Worm (Caenorhabditis elegans) whole organism, L4 larva: ENCODE measurements around the gene sprr-2.

ENCODE experiments used
- D1046.2 ChIP-seq: fragments of 200-800 bp; sonication (Bioruptor generic); IDR thresholded peaks from 2 replicates; pipeline ENCODE4 v1.3.6; 2022; ENCODE audit warnings: missing genetic modification characterization, missing compliant biosample characterization
- F44E2.7 ChIP-seq: fragments of 200-800 bp; sonication (Bioruptor generic); IDR thresholded peaks from 2 replicates; pipeline ENCODE4 v2.1.2; 2022; ENCODE audit warnings: missing genetic modification characterization, missing compliant biosample characterization
- T20F7.1 ChIP-seq: fragments of 200-800 bp; sonication (Bioruptor generic); optimal IDR thresholded peaks from 2 replicates; lab custom pipeline; 2018; ENCODE audit warnings: mild to moderate bottlenecking, missing genetic modification characterization, missing compliant biosample characterization
- T26A8.4 ChIP-seq: fragments of 200-800 bp; sonication (Bioruptor generic); IDR thresholded peaks from 2 replicates; pipeline ENCODE4 v1.3.6; 2022; ENCODE audit warnings: missing genetic modification characterization, missing compliant biosample characterization
- Y48G9A.11 ChIP-seq: fragments of 200-800 bp; sonication (Bioruptor generic); IDR thresholded peaks from 2 replicates; pipeline ENCODE4 v1.3.6; 2022; ENCODE audit warnings: missing genetic modification reagents, missing genetic modification characterization, missing compliant biosample characterization
- Y5F2A.4 ChIP-seq: fragments of 200-800 bp; sonication (Bioruptor generic); optimal IDR thresholded peaks from 2 replicates; lab custom pipeline; 2018; ENCODE audit warnings: mild to moderate bottlenecking, missing genetic modification characterization, missing compliant biosample characterization
- ZK546.5 ChIP-seq, 2 experiments: sonication (generic microtip); optimal IDR thresholded peaks; 2 replicates each; lab custom pipeline; 2017; ENCODE audit warnings: missing biosample characterization in 2 of 2, missing genetic modification characterization in 2 of 2
- aha-1 ChIP-seq: fragments of 150-350 bp; peaks from one replicate; lab custom pipeline; 2014; ENCODE audit warnings: missing biosample characterization, missing genetic modification characterization
- ama-1 ChIP-seq: fragments of 150-350 bp; optimal IDR thresholded peaks from 2 replicates; lab custom pipeline; 2014; ENCODE audit warnings: inconsistent platforms, mixed read lengths
- ceh-20 ChIP-seq: fragments of 200-800 bp; sonication (Bioruptor generic); IDR thresholded peaks from 2 replicates; pipeline ENCODE4 v1.3.6; 2022; ENCODE audit warnings: missing genetic modification reagents, missing genetic modification characterization, missing compliant biosample characterization
- ceh-28 ChIP-seq: fragments of 150-350 bp; optimal IDR thresholded peaks from 2 replicates; lab custom pipeline; 2014; ENCODE audit warnings: missing biosample characterization, missing genetic modification reagents, missing genetic modification characterization
- ceh-32 ChIP-seq: sonication (generic microtip); optimal IDR thresholded peaks from 2 replicates; lab custom pipeline; 2016; ENCODE audit warnings: mild to moderate bottlenecking, missing genetic modification characterization, missing compliant biosample characterization; ENCODE audit not compliant: poor library complexity
- ceh-44 ChIP-seq: fragments of 200-800 bp; sonication (Bioruptor generic); IDR thresholded peaks from 2 replicates; pipeline ENCODE4 v1.3.6; 2022; ENCODE audit warnings: missing genetic modification reagents, missing genetic modification characterization, missing compliant biosample characterization
- ceh-62 ChIP-seq: sonication (generic microtip); optimal IDR thresholded peaks from 2 replicates; lab custom pipeline; 2017; ENCODE audit warnings: missing biosample characterization, missing genetic modification characterization
- ces-1 ChIP-seq: fragments of 150-350 bp; sonication (generic microtip); optimal IDR thresholded peaks from 4 replicates; lab custom pipeline; 2014; ENCODE audit warnings: missing biosample characterization, missing genetic modification reagents, missing genetic modification characterization
- dmd-6 ChIP-seq: fragments of 200-800 bp; sonication (Bioruptor generic); IDR thresholded peaks from 2 replicates; pipeline ENCODE4 v1.3.6; 2022; ENCODE audit warnings: missing genetic modification reagents, missing genetic modification characterization, missing compliant biosample characterization
- dmd-8 ChIP-seq: fragments of 200-800 bp; sonication (Bioruptor generic); IDR thresholded peaks from 2 replicates; pipeline ENCODE4 v1.3.6; 2022; ENCODE audit warnings: missing genetic modification characterization, missing compliant biosample characterization
- duxl-1 ChIP-seq: sonication (generic microtip); optimal IDR thresholded peaks from 2 replicates; lab custom pipeline; 2016; ENCODE audit warnings: mild to moderate bottlenecking, missing genetic modification characterization, moderate library complexity, missing compliant biosample characterization; ENCODE audit not compliant: poor library complexity
- fkh-10 ChIP-seq: fragments of 150-350 bp; optimal IDR thresholded peaks from 2 replicates; lab custom pipeline; 2014; ENCODE audit warnings: missing biosample characterization, missing genetic modification reagents, missing genetic modification characterization
- gei-8 ChIP-seq: fragments of 200-800 bp; sonication (Bioruptor generic); optimal IDR thresholded peaks from 2 replicates; lab custom pipeline; 2018; ENCODE audit warnings: mild to moderate bottlenecking, missing genetic modification characterization, missing compliant biosample characterization
- hlh-11 ChIP-seq: fragments of 200-800 bp; sonication (Bioruptor generic); optimal IDR thresholded peaks from 2 replicates; lab custom pipeline; 2018; ENCODE audit warnings: mild to moderate bottlenecking, missing genetic modification characterization, missing compliant biosample characterization
- lim-7 ChIP-seq: fragments of 200-800 bp; sonication (Bioruptor generic); IDR thresholded peaks from 2 replicates; pipeline ENCODE4 v1.3.6; 2022; ENCODE audit warnings: missing genetic modification characterization, missing compliant biosample characterization
- lin-29 ChIP-seq: fragments of 200-800 bp; sonication (Bioruptor generic); IDR thresholded peaks from 2 replicates; pipeline ENCODE4 v1.3.6; 2022; ENCODE audit warnings: missing genetic modification reagents, missing genetic modification characterization, missing compliant biosample characterization
- lin-38 ChIP-seq: fragments of 200-800 bp; sonication (Bioruptor generic); IDR thresholded peaks from 2 replicates; pipeline ENCODE4 v1.3.6; 2022; ENCODE audit warnings: missing genetic modification reagents, missing genetic modification characterization, missing compliant biosample characterization
- madf-5 ChIP-seq, 2 experiments: fragments of 200-800 bp; sonication (Bioruptor generic); IDR thresholded peaks; 2 replicates each; pipeline ENCODE4 v1.3.6; 2022; ENCODE audit warnings: missing compliant biosample characterization in 2 of 2, missing genetic modification characterization in 2 of 2
- madf-9 ChIP-seq: fragments of 200-800 bp; sonication (Bioruptor generic); conservative IDR thresholded peaks from 2 replicates; pipeline ENCODE4 v1.3.6; 2022; ENCODE audit warnings: missing genetic modification reagents, missing genetic modification characterization, missing compliant biosample characterization
- mep-1 ChIP-seq: fragments of 150-350 bp; sonication (generic microtip); optimal IDR thresholded peaks from 3 replicates; lab custom pipeline; 2014; ENCODE audit warnings: missing biosample characterization, missing genetic modification characterization
- mes-2 ChIP-seq: sonication (generic microtip); optimal IDR thresholded peaks from 2 replicates; lab custom pipeline; 2016; ENCODE audit warnings: missing genotype, mild to moderate bottlenecking, missing genetic modification characterization, missing compliant biosample characterization; ENCODE audit not compliant: poor library complexity, severe bottlenecking
- mxl-2 ChIP-seq: fragments of 200-800 bp; sonication (Bioruptor generic); conservative IDR thresholded peaks from 2 replicates; pipeline ENCODE4 v1.3.6; 2022; ENCODE audit warnings: missing genetic modification reagents, missing genetic modification characterization, missing compliant biosample characterization
- nhr-11 ChIP-seq: fragments of 150-350 bp; optimal IDR thresholded peaks from 2 replicates; lab custom pipeline; 2014; ENCODE audit warnings: missing biosample characterization, missing genetic modification characterization
- nhr-28 ChIP-seq: fragments of 150-350 bp; optimal IDR thresholded peaks from 2 replicates; lab custom pipeline; 2014; ENCODE audit warnings: missing biosample characterization, missing genetic modification characterization
- nhr-77 ChIP-seq: fragments of 150-350 bp; optimal IDR thresholded peaks from 2 replicates; lab custom pipeline; 2014; ENCODE audit warnings: missing biosample characterization, missing genetic modification characterization
- sdz-12 ChIP-seq: fragments of 200-800 bp; sonication (Bioruptor generic); optimal IDR thresholded peaks from 2 replicates; lab custom pipeline; 2018; ENCODE audit warnings: mild to moderate bottlenecking, missing genetic modification characterization, missing compliant biosample characterization
- set-16 ChIP-seq: fragments of 200-800 bp; sonication (Bioruptor generic); IDR thresholded peaks from 2 replicates; pipeline ENCODE4 v1.3.6; 2022; ENCODE audit warnings: missing genetic modification reagents, missing genetic modification characterization, missing compliant biosample characterization
- snpc-1.2 ChIP-seq: fragments of 200-800 bp; sonication (Bioruptor generic); IDR thresholded peaks from 2 replicates; pipeline ENCODE4 v1.3.6; 2022; ENCODE audit warnings: missing genetic modification reagents, missing genetic modification characterization, missing compliant biosample characterization
- unc-62 ChIP-seq, 3 experiments: fragments of 150-350 bp in 1 of 3; sonication (generic microtip); optimal IDR thresholded peaks in 2 of 3; peaks in 1 of 3; 1 replicate in 1 of 3; 2 replicates in 2 of 3; lab custom pipeline; 2014 to 2017; ENCODE audit warnings: missing biosample characterization in 3 of 3, missing genetic modification characterization in 3 of 3, missing genetic modification reagents in 3 of 3, missing genotype in 1 of 3
- vab-7 ChIP-seq: fragments of 200-800 bp; sonication (Bioruptor generic); IDR thresholded peaks from 2 replicates; pipeline ENCODE4 v1.3.6; 2022; ENCODE audit warnings: missing genetic modification reagents, missing genetic modification characterization, missing compliant biosample characterization
- zag-1 ChIP-seq: fragments of 150-350 bp; optimal IDR thresholded peaks from 2 replicates; lab custom pipeline; 2014; ENCODE audit warnings: missing biosample characterization, missing genetic modification characterization
- zfp-3 ChIP-seq: fragments of 200-800 bp; sonication (Bioruptor generic); conservative IDR thresholded peaks from 2 replicates; pipeline ENCODE4 v1.3.6; 2022; ENCODE audit warnings: missing genetic modification reagents, missing genetic modification characterization, missing compliant biosample characterization

sprr-2 gene

ce11 chrX:14791195-14791739, 2.0 kb upstream of the sprr-2 start:
- no peak for TF ChIP-seq lim-7 (GFP tag; lab: Robert Waterston, UW)
- TF ChIP-seq set-16 (GFP tag; lab: Robert Waterston, UW) = peak; percentile 18; the same call in 1 of the 2 replicates
- no peak for TF ChIP-seq ceh-44
- TF ChIP-seq ces-1 (GFP tag; lab: Kevin White, UChicago) = no peak
- no peak for TF ChIP-seq T20F7.1 (GFP tag; lab: Kevin White, UChicago)
- TF ChIP-seq dmd-8 (GFP tag; lab: Robert Waterston, UW) = peak; percentile 50; the same call in 1 of the 2 replicates
- peak; percentile 19 for TF ChIP-seq aha-1 (tag; lab: Kevin White, UChicago)
- TF ChIP-seq madf-5 (GFP tag; IDR thresholded peaks at IDR 0.05; lab: Robert Waterston, UW) = no peak

DNA sequence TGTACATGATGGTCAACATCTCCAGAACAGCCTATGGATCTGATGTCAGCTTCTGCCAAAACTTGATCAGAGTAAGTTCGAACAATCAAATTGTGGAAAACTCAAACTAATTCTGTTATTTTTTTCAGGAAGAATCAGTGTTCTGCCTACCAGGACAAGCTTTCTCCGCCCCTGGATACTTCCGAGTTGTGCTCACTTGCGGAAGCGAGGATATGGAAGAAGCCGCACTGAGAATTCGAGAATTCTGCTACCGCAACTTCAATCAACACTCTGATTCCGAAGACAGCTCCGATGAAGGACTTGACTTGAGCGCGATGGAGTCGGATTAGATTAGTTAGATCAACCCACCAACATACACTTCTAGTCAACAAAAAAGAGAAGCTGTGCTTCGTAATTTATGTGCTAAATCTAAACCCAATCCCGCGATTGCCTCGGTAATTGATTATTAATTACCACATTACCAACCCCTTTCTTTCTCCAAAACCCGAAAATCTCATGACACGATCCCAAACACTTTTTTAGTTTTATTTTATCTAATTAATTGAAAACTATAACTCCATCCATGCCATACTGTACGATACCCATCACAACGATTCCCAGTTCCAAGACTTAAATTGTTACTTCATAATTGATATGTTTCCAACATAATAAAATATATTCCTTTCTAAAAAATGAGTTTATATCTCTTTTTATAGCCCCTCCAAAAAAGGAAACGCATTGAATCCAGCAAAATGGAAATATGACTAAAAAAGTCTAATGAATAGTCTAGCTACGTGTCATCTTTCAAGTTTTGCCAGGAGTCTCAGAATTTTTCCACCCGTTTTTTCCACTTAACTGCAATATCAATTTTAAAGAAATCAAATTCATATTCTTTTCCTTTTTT, 689 bp upstream of the sprr-2 start:
- TF ChIP-seq zfp-3 (GFP tag; lab: Robert Waterston, UW) (peak; percentile 75; the same call in 1 of the 2 replicates), Y5F2A.4 (GFP tag; lab: Kevin White, UChicago) (no peak), lin-38 (GFP tag; lab: Robert Waterston, UW) (0 out of 2 replicates have a peak, but pooled peaks have one; percentile 8), ceh-28 (tag; lab: Kevin White, UChicago) (no peak), fkh-10 (GFP tag; lab: Kevin White, UChicago) (no peak), nhr-28 (tag; lab: Kevin White, UChicago) (peak; percentile 47), D1046.2 (0 out of 2 replicates have a peak, but pooled peaks have one; percentile 65), sdz-12 (GFP tag; lab: Kevin White, UChicago) (no peak), hlh-11 (tag; lab: Kevin White, UChicago) (no peak), ama-1 (lab: Kevin White, UChicago) (peak; percentile 12), mep-1 (tag; lab: Kevin White, UChicago) (peak; percentile 7), dmd-6 (GFP tag; lab: Robert Waterston, UW) (peak; percentile 10; the same call in 1 of the 2 replicates), lim-7 (GFP tag; lab: Robert Waterston, UW) (no peak), nhr-77 (tag; lab: Kevin White, UChicago) (peak; percentile 75), unc-62 (GFP tag; optimal IDR thresholded peaks at IDR 0.05 in 1 of 2; lab: Kevin White, UChicago) (peak in 1 of 2 experiments; percentile 76), unc-62 (tag; optimal IDR thresholded peaks at IDR 0.05; lab: Kevin White, UChicago) (no peak), ceh-62 (tag; lab: Kevin White, UChicago) (no peak)

DNA sequence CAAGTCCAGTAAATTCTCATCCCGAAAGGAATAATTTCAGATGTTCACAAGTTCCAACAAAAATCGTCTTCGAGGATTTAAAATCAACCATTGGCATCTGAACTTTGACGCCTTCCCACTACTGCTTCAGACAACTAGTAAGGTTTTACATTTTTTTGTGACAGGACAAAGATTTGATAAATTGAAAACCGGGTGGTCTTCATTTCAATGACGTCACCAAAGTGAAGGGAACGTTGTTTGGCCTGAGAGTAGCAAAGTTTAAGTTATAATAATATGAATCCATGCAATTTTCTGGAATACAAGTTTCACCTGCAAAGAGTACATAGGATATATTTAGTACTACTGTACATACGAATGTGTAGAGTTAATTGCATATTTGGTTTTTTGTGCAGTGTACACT, 925 bp downstream of the sprr-2 start:
- TF ChIP-seq aha-1 (tag; lab: Kevin White, UChicago) = peak; percentile 95
- no peak for TF ChIP-seq ZK546.5 (tag; optimal IDR thresholded peaks at IDR 0.05; lab: Kevin White, UChicago)
- peak in 1 of 2 experiments; percentile 36 for TF ChIP-seq unc-62 (GFP tag; optimal IDR thresholded peaks at IDR 0.05 in 1 of 2; lab: Kevin White, UChicago)
- no peak for TF ChIP-seq unc-62 (tag; optimal IDR thresholded peaks at IDR 0.05; lab: Kevin White, UChicago)

DNA sequence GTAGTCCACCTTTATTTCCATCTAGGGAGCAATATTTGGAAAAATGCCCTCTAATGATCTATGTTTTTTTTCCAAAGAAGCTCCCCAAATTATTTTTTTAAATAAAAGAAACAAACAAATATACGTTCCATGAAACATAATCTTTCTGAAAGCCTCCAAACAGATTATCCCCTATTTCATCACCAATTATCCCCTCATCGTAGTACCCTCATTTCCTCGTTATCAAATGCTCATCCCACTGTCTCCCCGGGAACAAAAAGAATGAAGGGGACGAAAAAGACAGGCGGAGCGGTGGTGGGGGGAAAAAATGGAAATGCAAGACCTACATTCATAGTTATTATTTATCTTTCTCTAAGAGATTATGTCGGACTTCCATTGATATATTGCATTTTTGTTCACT, 4.2 kb downstream of the sprr-2 start:
- TF ChIP-seq aha-1 (tag; lab: Kevin White, UChicago) = peak; percentile 28
- TF ChIP-seq mxl-2 (GFP tag; lab: Robert Waterston, UW) = no peak

ce11 chrX:14804706-14805105, 11.5 kb downstream of the sprr-2 start:
- TF ChIP-seq T26A8.4 (GFP tag; lab: Robert Waterston, UW) (no peak), ceh-20 (GFP tag; lab: Robert Waterston, UW) (peak; percentile 67), F44E2.7 (GFP tag; lab: Robert Waterston, UW) (0 out of 2 replicates have a peak, but pooled peaks have one; percentile 40), duxl-1 (peak; percentile 68), snpc-1.2 (peak; percentile 82), gei-8 (GFP tag; lab: Kevin White, UChicago) (peak; percentile 40), ceh-44 (peak; percentile 39; the same call in 1 of the 2 replicates), vab-7 (GFP tag; lab: Robert Waterston, UW) (peak; percentile 83), madf-9 (GFP tag; lab: Robert Waterston, UW) (peak; percentile 82), mes-2 (tag; lab: Kevin White, UChicago) (no peak), madf-5 (GFP tag; IDR thresholded peaks at IDR 0.05; lab: Robert Waterston, UW) (0 out of 4 replicates have a peak, but pooled peaks of 1 of the 2 experiments have one; percentile 68), zag-1 (no peak), Y48G9A.11 (GFP tag; lab: Robert Waterston, UW) (0 out of 2 replicates have a peak, but pooled peaks have one; percentile 7), nhr-11 (tag; lab: Kevin White, UChicago) (no peak), lin-29 (peak; percentile 64; the same call in 1 of the 2 replicates), ceh-32 (tag; lab: Kevin White, UChicago) (no peak)
